Worm (Caenorhabditis elegans): ENCODE measurements around the gene mif-2.

- TF ChIP-seq T22C8.4 (GFP tag; IDR thresholded peaks at IDR 0.05) (no peak), flt-1 (GFP tag; IDR thresholded peaks at IDR 0.05) (peak; percentile 39; the same call in 1 of the 2 replicates)
Measured at ce11 chrV:11955617-11956016, 22.6 kb downstream of the mif-2 start.

All from whole organism, midembryonic.